Worm (Caenorhabditis elegans): ENCODE results near the gene ogr-2.

DNA sequence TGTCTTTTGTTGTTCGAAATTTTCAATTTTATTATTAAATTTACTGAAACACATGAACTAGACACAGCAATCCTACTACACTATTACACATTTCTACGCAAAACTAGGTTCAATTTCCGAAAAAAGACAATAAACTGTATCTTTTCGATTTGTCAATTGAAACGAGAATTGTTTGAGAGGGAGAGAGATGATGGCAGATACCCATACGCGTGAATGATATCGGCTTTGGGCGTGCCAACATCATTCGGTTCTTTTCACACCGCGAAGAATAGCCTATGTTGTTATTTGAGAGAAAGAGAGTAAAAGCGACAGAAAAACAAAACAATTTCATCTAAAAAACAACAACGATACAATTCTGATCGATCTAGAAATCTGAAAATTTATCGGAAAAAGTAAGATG, 29.2 kb upstream of the ogr-2 start:
- TF ChIP-seq lin-29 (GFP tag; IDR thresholded peaks at IDR 0.05) (no peak), jun-1 (tag; optimal IDR thresholded peaks at IDR 0.05) (no peak), set-16 (GFP tag; IDR thresholded peaks at IDR 0.05) (no peak), fkh-10 (GFP tag; optimal IDR thresholded peaks at IDR 0.05) (no peak), nhr-48 (tag; optimal IDR thresholded peaks at IDR 0.05) (no peak), daf-12 (tag; optimal IDR thresholded peaks at IDR 0.05) (no peak), tra-1 (GFP tag; IDR thresholded peaks at IDR 0.05) (no peak), nhr-6 (tag; optimal IDR thresholded peaks at IDR 0.05) (no peak), aly-2 (tag; optimal IDR thresholded peaks at IDR 0.05) (no peak), egl-27 (tag; optimal IDR thresholded peaks at IDR 0.05) (no peak), unc-62 (GFP tag; optimal IDR thresholded peaks at IDR 0.05 in 1 of 2) (peak in 1 of 2 experiments; percentile 78), unc-62 (tag; optimal IDR thresholded peaks at IDR 0.05) (no peak), nhr-76 (tag; optimal IDR thresholded peaks at IDR 0.05) (no peak), zfp-3 (GFP tag; conservative IDR thresholded peaks at IDR 0.05) (no peak)
